Fruit fly (Drosophila melanogaster) whole organism, pupa: ENCODE measurements around the gene IA-2.

Source experiments
- CG10348 ChIP-seq: fragments of 200-800 bp; sonication (Bioruptor generic); IDR thresholded peaks from 2 replicates; pipeline ENCODE4 v1.3.6; 2022; ENCODE audit warnings: missing biosample characterization, missing genetic modification characterization
- CG12605 ChIP-seq: fragments of 200-800 bp; sonication (Bioruptor generic); IDR thresholded peaks from 2 replicates; pipeline ENCODE4 v1.3.6; 2022; ENCODE audit warnings: missing biosample characterization, missing genetic modification characterization
- CG13204 ChIP-seq: fragments of 200-800 bp; sonication (Bioruptor generic); optimal IDR thresholded peaks from 2 replicates; lab custom pipeline; 2018; ENCODE audit warnings: missing biosample characterization, mild to moderate bottlenecking, missing genetic modification characterization, moderate library complexity
- CG14655 ChIP-seq: fragments of 200-800 bp; sonication (Bioruptor generic); optimal IDR thresholded peaks from 3 replicates; lab custom pipeline; 2017; ENCODE audit warnings: mild to moderate bottlenecking, missing biosample characterization, missing genetic modification reagents, missing genetic modification characterization
- CG15710 ChIP-seq: fragments of 200-800 bp; sonication (Bioruptor generic); optimal IDR thresholded peaks from 2 replicates; lab custom pipeline; 2018; ENCODE audit warnings: missing biosample characterization, mild to moderate bottlenecking, missing genetic modification characterization, moderate library complexity
- CG17806 ChIP-seq: fragments of 200-800 bp; sonication (Bioruptor generic); optimal IDR thresholded peaks from 2 replicates; lab custom pipeline; 2018; ENCODE audit warnings: missing biosample characterization, mild to moderate bottlenecking, missing genetic modification characterization, moderate library complexity
- CG32121 ChIP-seq: fragments of 200-800 bp; sonication (Bioruptor generic); IDR thresholded peaks from 2 replicates; pipeline ENCODE4 v1.3.6; 2022; ENCODE audit warnings: missing biosample characterization, missing genetic modification characterization
- CG34367 ChIP-seq: fragments of 200-800 bp; sonication (Bioruptor generic); optimal IDR thresholded peaks from 2 replicates; lab custom pipeline; 2018; ENCODE audit warnings: missing biosample characterization, mild to moderate bottlenecking, missing genetic modification characterization
- CG4496 ChIP-seq: fragments of 200-800 bp; sonication (Bioruptor generic); IDR thresholded peaks from 3 replicates; pipeline ENCODE4 v1.3.6; 2022; ENCODE audit warnings: missing biosample characterization, missing genetic modification characterization
- CG8159 ChIP-seq: fragments of 200-800 bp; sonication (Bioruptor generic); optimal IDR thresholded peaks from 3 replicates; lab custom pipeline; 2018; ENCODE audit warnings: missing biosample characterization, mild to moderate bottlenecking, missing genetic modification characterization, moderate library complexity
- CG8301 ChIP-seq: fragments of 200-800 bp; sonication (Bioruptor generic); optimal IDR thresholded peaks from 2 replicates; lab custom pipeline; 2018; ENCODE audit warnings: missing biosample characterization, mild to moderate bottlenecking, missing genetic modification characterization
- CG9948 ChIP-seq: fragments of 200-800 bp; sonication (Bioruptor generic); optimal IDR thresholded peaks from 2 replicates; lab custom pipeline; 2018; ENCODE audit warnings: missing biosample characterization, mild to moderate bottlenecking, missing genetic modification characterization, moderate library complexity
- D1 ChIP-seq: fragments of 200-800 bp; sonication (Bioruptor generic); optimal IDR thresholded peaks from 2 replicates; lab custom pipeline; 2018; ENCODE audit warnings: missing biosample characterization, mild to moderate bottlenecking, missing genetic modification characterization, moderate library complexity
- EcR ChIP-seq: fragments of 200-800 bp; sonication (Bioruptor generic); optimal IDR thresholded peaks from 3 replicates; lab custom pipeline; 2019; ENCODE audit warnings: missing biosample characterization, missing genetic modification characterization, mild to moderate bottlenecking, moderate library complexity, missing genetic modification reagents
- Ets98B ChIP-seq: fragments of 200-800 bp; sonication (Bioruptor generic); IDR thresholded peaks from 2 replicates; pipeline ENCODE4 v1.3.6; 2022; ENCODE audit warnings: missing biosample characterization, missing genetic modification characterization
- Pif1A ChIP-seq: fragments of 200-800 bp; sonication (Bioruptor generic); optimal IDR thresholded peaks from 3 replicates; lab custom pipeline; 2016; ENCODE audit warnings: missing biosample characterization, missing genetic modification characterization
- Pif1B ChIP-seq: fragments of 200-800 bp; sonication (Bioruptor generic); optimal IDR thresholded peaks from 3 replicates; lab custom pipeline; 2016; ENCODE audit warnings: missing biosample characterization, missing genetic modification characterization
- Snoo ChIP-seq: fragments of 200-800 bp; sonication (Bioruptor generic); optimal IDR thresholded peaks from 3 replicates; lab custom pipeline; 2017; ENCODE audit warnings: missing biosample characterization, mild to moderate bottlenecking, missing genetic modification characterization, inconsistent platforms
- fd96Ca ChIP-seq: fragments of 200-800 bp; sonication (Bioruptor generic); IDR thresholded peaks from 3 replicates; pipeline ENCODE4 v1.3.6; 2022; ENCODE audit warnings: missing biosample characterization, missing genetic modification characterization
- gl ChIP-seq: fragments of 200-800 bp; sonication (Bioruptor generic); optimal IDR thresholded peaks from 2 replicates; lab custom pipeline; 2018; ENCODE audit warnings: missing biosample characterization, mild to moderate bottlenecking, missing genetic modification characterization
- rn ChIP-seq: fragments of 200-800 bp; sonication (Bioruptor generic); IDR thresholded peaks from 2 replicates; pipeline ENCODE4 v1.3.6; 2022; ENCODE audit warnings: missing biosample characterization, missing genetic modification characterization

IA-2 gene

dm6 chr2L:1057513-1057912 lies 9.7 kb upstream of the IA-2 start:
- TF ChIP-seq rn (GFP tag; lab: Robert Waterston, UW) (no peak), CG4496 (GFP tag; lab: Robert Waterston, UW) (no peak), CG15710 (no peak), CG17806 (no peak), gl (tag; lab: Kevin White, UChicago) (no peak), CG13204 (GFP tag; lab: Kevin White, UChicago) (no peak), CG12605 (GFP tag; lab: Robert Waterston, UW) (no peak), Pif1A (GFP tag; lab: Kevin White, UChicago) (no peak), CG10348 (no peak), CG8301 (no peak), CG14655 (GFP tag; lab: Kevin White, UChicago) (no peak), CG34367 (tag; lab: Kevin White, UChicago) (no peak), Snoo (tag; lab: Kevin White, UChicago) (no peak), CG8159 (tag; lab: Kevin White, UChicago) (no peak), fd96Ca (GFP tag; lab: Robert Waterston, UW) (no peak), CG9948 (no peak)
- TF ChIP-seq, all 21 proteins: peak for 0

dm6 chr2L:1056631-1057030 lies 8.8 kb upstream of the IA-2 start:
- TF ChIP-seq CG12605 (GFP tag; lab: Robert Waterston, UW) (no peak), CG8159 (tag; lab: Kevin White, UChicago) (no peak), Pif1B (GFP tag; lab: Kevin White, UChicago) (no peak), EcR (GFP tag; lab: Kevin White, UChicago) (no peak), CG10348 (no peak), gl (tag; lab: Kevin White, UChicago) (no peak), D1 (tag; lab: Kevin White, UChicago) (no peak), Pif1A (GFP tag; lab: Kevin White, UChicago) (no peak), CG8301 (no peak), CG15710 (no peak), CG4496 (GFP tag; lab: Robert Waterston, UW) (no peak), CG13204 (GFP tag; lab: Kevin White, UChicago) (no peak), Snoo (tag; lab: Kevin White, UChicago) (no peak), CG34367 (tag; lab: Kevin White, UChicago) (no peak), CG14655 (GFP tag; lab: Kevin White, UChicago) (no peak), CG32121 (GFP tag; lab: Robert Waterston, UW) (no peak)
- TF ChIP-seq, all 21 proteins: peak for 0

dm6 chr2L:1049361-1049760 lies 1.5 kb upstream of the IA-2 start:
- TF ChIP-seq CG4496 (GFP tag; lab: Robert Waterston, UW): peak; percentile 73
- peak; percentile 10 for TF ChIP-seq Snoo (tag; lab: Kevin White, UChicago)
- no peak for TF ChIP-seq CG13204 (GFP tag; lab: Kevin White, UChicago)

dm6 chr2L:1048846-1049245 lies 993 bp upstream of the IA-2 start:
- peak; percentile 87 for TF ChIP-seq CG12605 (GFP tag; lab: Robert Waterston, UW)
- TF ChIP-seq CG14655 (GFP tag; lab: Kevin White, UChicago): no peak

- no peak for TF ChIP-seq CG15710
- TF ChIP-seq CG8159 (tag; lab: Kevin White, UChicago): peak; percentile 19
- TF ChIP-seq gl (tag; lab: Kevin White, UChicago): no peak
- no peak for TF ChIP-seq fd96Ca (GFP tag; lab: Robert Waterston, UW)
- TF ChIP-seq CG14655 (GFP tag; lab: Kevin White, UChicago): peak; percentile 4
Observed at dm6 chr2L:1048427-1048826, 574 bp upstream of the IA-2 start.

dm6 chr2L:1047245-1047644 lies 608 bp downstream of the IA-2 start:
- TF ChIP-seq CG32121 (GFP tag; lab: Robert Waterston, UW) (no peak), Pif1A (GFP tag; lab: Kevin White, UChicago) (no peak)

- TF ChIP-seq fd96Ca (GFP tag; lab: Robert Waterston, UW) (0 out of 3 replicates have a peak, but pooled peaks have one; percentile 17), CG9948 (no peak), Ets98B (GFP tag; lab: Robert Waterston, UW) (no peak)
Observed at dm6 chr2L:1043195-1043990, 4.5 kb downstream of the IA-2 start.
